Worm (Caenorhabditis elegans): ENCODE data around the gene srh-245.

DNA sequence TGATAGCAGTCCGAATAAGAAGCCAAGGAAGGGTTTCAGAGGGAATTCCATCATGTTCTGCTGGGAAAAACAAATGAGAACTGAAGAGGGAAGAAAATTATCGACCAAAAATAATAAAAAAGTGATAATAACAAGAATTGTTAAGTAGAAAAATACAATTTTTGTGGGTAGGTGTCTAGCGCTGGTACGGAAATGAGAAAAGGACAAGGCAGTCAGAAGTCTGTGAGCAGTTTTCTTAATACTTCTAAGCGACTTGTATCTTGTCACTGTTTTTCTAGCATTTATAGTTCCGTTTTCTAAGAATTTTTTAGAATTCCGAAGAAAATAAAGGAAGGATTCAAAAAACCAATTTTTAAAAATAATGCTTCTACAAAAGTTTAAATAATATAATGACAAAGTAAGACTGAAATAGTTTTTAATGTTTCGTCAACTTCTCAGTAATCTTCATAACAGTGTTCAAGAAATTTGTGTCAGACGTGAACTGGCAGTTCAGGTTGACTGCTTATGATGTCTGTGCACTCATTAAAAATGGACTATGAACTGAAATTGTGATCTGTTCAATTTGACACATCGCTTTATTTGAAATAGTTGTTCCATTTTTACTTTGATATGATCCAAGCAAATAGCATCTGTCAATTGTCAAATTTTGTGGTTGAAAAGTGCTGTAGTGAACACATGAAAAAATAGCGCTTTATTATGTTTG, 37.1 kb upstream of the srh-245 start, which contains the start of gene srx-4:
- no peak for TF ChIP-seq unc-62 (GFP tag; optimal IDR thresholded peaks at IDR 0.05)
- no peak for TF ChIP-seq lin-15B (tag; optimal IDR thresholded peaks at IDR 0.05)

All from whole organism, L3 larva.